Worm (Caenorhabditis elegans): ENCODE data around the gene lido-16.

lido-16 gene

DNA sequence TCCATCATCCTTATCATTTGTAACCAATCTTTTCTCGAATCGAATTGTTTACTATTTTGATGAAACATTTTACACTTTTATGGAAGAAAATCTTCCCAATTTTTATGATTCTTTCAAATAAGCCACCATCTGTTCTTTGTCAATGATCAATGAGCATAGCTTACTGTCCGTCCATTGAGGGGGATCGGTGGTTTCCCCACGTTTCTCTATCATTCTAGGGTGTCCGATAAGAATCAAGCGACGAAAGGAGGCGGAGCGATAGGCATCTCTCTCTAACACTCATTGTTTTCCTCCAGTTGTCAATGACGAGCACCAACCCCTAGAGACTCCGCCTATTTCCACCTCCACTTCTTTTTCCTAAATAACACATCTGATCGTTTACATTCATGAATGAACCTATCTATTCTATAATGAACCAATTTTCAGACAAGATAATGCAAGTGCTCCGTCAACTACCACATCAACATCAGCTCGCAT lies 39.8 kb upstream of the lido-16 start, which contains the start of gene C56E6.2:
C56E6.2 (plus strand) TSS at position 427 of the 477 bp plus-strand sequence.
- TF ChIP-seq sem-2 (GFP tag; optimal IDR thresholded peaks at IDR 0.05), result no peak
- TF ChIP-seq elt-1 (tag; optimal IDR thresholded peaks at IDR 0.05; ENCODE audit: borderline replicate concordance, insufficient read depth), result peak; percentile 81
- TF ChIP-seq mab-5 (tag; optimal IDR thresholded peaks at IDR 0.05), result no peak
- TF ChIP-seq nhr-28 (tag; optimal IDR thresholded peaks at IDR 0.05), result no peak
- TF ChIP-seq ham-2 (GFP tag; optimal IDR thresholded peaks at IDR 0.05), result no peak
- no peak for TF ChIP-seq unc-62 (GFP tag; optimal IDR thresholded peaks at IDR 0.05)

DNA sequence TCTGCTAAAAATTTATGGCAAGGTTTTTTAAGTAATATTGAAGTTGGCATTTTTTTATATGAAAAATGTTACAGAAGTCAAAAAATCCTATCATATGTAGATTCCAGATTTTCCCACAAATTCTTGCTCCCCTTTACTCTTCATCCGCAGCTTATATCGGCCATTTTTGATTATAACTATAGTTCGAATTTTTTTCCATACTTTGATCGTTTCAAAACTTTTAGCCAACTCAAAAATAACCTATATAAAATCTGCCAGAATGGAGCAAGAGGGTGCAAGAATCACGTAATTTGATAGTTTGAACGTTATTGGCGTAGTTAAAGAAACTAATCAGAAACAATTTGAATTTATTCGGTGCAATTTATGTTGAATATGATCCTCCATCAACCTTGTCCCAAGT lies 39.2 kb upstream of the lido-16 start:
- TF ChIP-seq sptf-1 (tag; optimal IDR thresholded peaks at IDR 0.05) (no peak), unc-120 (tag; optimal IDR thresholded peaks at IDR 0.05; ENCODE audit: poor library complexity, severe bottlenecking) (no peak), ham-2 (GFP tag; optimal IDR thresholded peaks at IDR 0.05) (no peak), nhr-12 (tag; optimal IDR thresholded peaks at IDR 0.05) (no peak), hlh-1 (tag; optimal IDR thresholded peaks at IDR 0.05) (no peak), ceh-43 (GFP tag; optimal IDR thresholded peaks at IDR 0.05) (no peak), nhr-2 (tag; optimal IDR thresholded peaks at IDR 0.05) (no peak), mep-1 (tag; optimal IDR thresholded peaks at IDR 0.05) (no peak), elt-3 (tag; optimal IDR thresholded peaks at IDR 0.05) (no peak)

DNA sequence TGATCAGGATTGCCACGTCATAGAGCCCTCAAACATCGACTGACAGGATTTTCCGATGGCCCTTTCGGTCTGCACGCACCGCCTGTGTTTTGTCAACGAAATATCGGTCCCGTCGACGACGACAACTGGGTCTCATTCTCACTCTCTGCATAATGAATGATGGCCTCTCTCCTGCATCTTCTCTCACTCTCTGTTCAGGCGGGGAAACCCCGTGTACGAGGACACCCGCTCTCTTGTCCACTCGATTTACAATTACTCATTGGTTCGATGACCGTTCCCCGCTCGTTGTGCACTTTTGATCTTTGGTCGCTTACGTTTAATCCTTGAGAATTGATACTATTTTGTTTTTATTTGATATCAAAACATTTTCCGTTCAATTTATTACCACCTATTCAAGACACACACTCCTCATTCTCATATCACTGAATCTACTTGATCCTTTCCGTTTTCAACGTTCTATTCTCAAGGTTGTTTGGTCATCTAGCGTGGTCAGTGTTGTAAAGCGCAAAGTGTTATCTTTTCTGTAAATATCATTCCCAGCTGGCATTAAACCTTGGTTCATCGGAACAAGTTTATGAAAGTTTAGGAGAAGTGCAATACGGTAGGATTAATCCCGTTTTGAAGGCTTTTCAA lies 38.0 kb upstream of the lido-16 start:
- TF ChIP-seq zip-8 (tag; optimal IDR thresholded peaks at IDR 0.05) (no peak), mep-1 (tag; optimal IDR thresholded peaks at IDR 0.05) (peak; percentile 50), mab-5 (tag; optimal IDR thresholded peaks at IDR 0.05) (no peak), M03D4.4 (tag; optimal IDR thresholded peaks at IDR 0.05) (peak; percentile 31), lin-13 (tag; optimal IDR thresholded peaks at IDR 0.05) (no peak), elt-1 (tag; optimal IDR thresholded peaks at IDR 0.05; ENCODE audit: borderline replicate concordance, insufficient read depth) (no peak), snpc-4 (tag; optimal IDR thresholded peaks at IDR 0.05) (no peak), nhr-237 (tag; optimal IDR thresholded peaks at IDR 0.05) (no peak), blmp-1 (tag; optimal IDR thresholded peaks at IDR 0.05) (no peak), lin-32 (GFP tag; optimal IDR thresholded peaks at IDR 0.05) (no peak), nhr-12 (tag; optimal IDR thresholded peaks at IDR 0.05) (no peak), ces-1 (GFP tag; optimal IDR thresholded peaks at IDR 0.05) (no peak), cnd-1 (tag; optimal IDR thresholded peaks at IDR 0.05) (peak; percentile 25), unc-62 (GFP tag; optimal IDR thresholded peaks at IDR 0.05) (peak; percentile 58), lsy-2 (tag; optimal IDR thresholded peaks at IDR 0.05) (no peak), ceh-39 (tag; optimal IDR thresholded peaks at IDR 0.05) (no peak), tbx-8 (GFP tag; optimal IDR thresholded peaks at IDR 0.05) (no peak), unc-39 (tag; optimal IDR thresholded peaks at IDR 0.05) (no peak), mls-2 (tag; optimal IDR thresholded peaks at IDR 0.05) (peak; percentile 73), ztf-11 (tag; optimal IDR thresholded peaks at IDR 0.05) (no peak), nhr-28 (tag; optimal IDR thresholded peaks at IDR 0.05) (no peak), sem-2 (GFP tag; optimal IDR thresholded peaks at IDR 0.05) (no peak), bed-3 (GFP tag; optimal IDR thresholded peaks at IDR 0.05) (no peak), pha-4 (tag; optimal IDR thresholded peaks at IDR 0.05) (no peak), hlh-1 (tag; optimal IDR thresholded peaks at IDR 0.05) (peak; percentile 41), unc-120 (tag; optimal IDR thresholded peaks at IDR 0.05; ENCODE audit: poor library complexity, severe bottlenecking) (peak; percentile 44), nhr-76 (tag; optimal IDR thresholded peaks at IDR 0.05) (no peak), ceh-43 (GFP tag; optimal IDR thresholded peaks at IDR 0.05) (no peak), elt-3 (tag; optimal IDR thresholded peaks at IDR 0.05) (no peak), ham-2 (GFP tag; optimal IDR thresholded peaks at IDR 0.05) (peak; percentile 40), flh-1 (GFP tag; optimal IDR thresholded peaks at IDR 0.05) (no peak), nhr-2 (tag; optimal IDR thresholded peaks at IDR 0.05) (peak; percentile 96), sptf-1 (tag; optimal IDR thresholded peaks at IDR 0.05) (no peak), drap-1 (GFP tag; optimal IDR thresholded peaks at IDR 0.05) (no peak), ceh-83 (GFP tag; optimal IDR thresholded peaks at IDR 0.05) (no peak)
